Worm (Caenorhabditis elegans): Measurements from ENCODE around the gene T11B7.1.

- no peak for TF ChIP-seq nhr-23 (tag; optimal IDR thresholded peaks at IDR 0.05)
- TF ChIP-seq snpc-4 (tag; optimal IDR thresholded peaks at IDR 0.05) = no peak
- TF ChIP-seq ztf-11 (tag; optimal IDR thresholded peaks at IDR 0.05) = no peak
These were observed at the start of gene T11B7.1, which contains the start of gene T28C6.11 for ce11 chrIV:8840161-8840765.
